Worm (Caenorhabditis elegans) whole organism, L3 larva: Measurements from ENCODE around the gene C54D10.10.

ENCODE experiments used
- ZK546.5 ChIP-seq: sonication (generic microtip); optimal IDR thresholded peaks from 2 replicates; lab custom pipeline; 2017; ENCODE audit warnings: missing biosample characterization, missing genetic modification characterization
- aly-2 ChIP-seq: fragments of 150-350 bp; optimal IDR thresholded peaks from 2 replicates; lab custom pipeline; 2014; ENCODE audit warnings: missing biosample characterization, missing genetic modification characterization
- ama-1 ChIP-seq: fragments of 150-350 bp; optimal IDR thresholded peaks from 2 replicates; lab custom pipeline; 2018
- ceh-28 ChIP-seq: fragments of 150-350 bp; optimal IDR thresholded peaks from 2 replicates; lab custom pipeline; 2014; ENCODE audit warnings: missing biosample characterization, missing genetic modification reagents, missing genetic modification characterization
- ceh-82 ChIP-seq: fragments of 150-350 bp; optimal IDR thresholded peaks from 2 replicates; lab custom pipeline; 2014; ENCODE audit warnings: missing biosample characterization, missing genetic modification characterization
- ceh-9 ChIP-seq: sonication (generic microtip); optimal IDR thresholded peaks from 2 replicates; lab custom pipeline; 2018; ENCODE audit warnings: missing biosample characterization, missing genetic modification characterization
- daf-12 ChIP-seq: fragments of 150-350 bp; optimal IDR thresholded peaks from 2 replicates; lab custom pipeline; 2014; ENCODE audit warnings: missing biosample characterization, missing genetic modification reagents, missing genetic modification characterization
- egl-27 ChIP-seq: sonication (generic microtip); optimal IDR thresholded peaks from 4 replicates; lab custom pipeline; 2017; ENCODE audit warnings: missing biosample characterization, missing genetic modification reagents, missing genetic modification characterization
- egl-5 ChIP-seq: fragments of 150-350 bp; optimal IDR thresholded peaks from 2 replicates; lab custom pipeline; 2017; ENCODE audit warnings: missing biosample characterization, missing genetic modification reagents, missing genetic modification characterization, inconsistent platforms
- elt-1 ChIP-seq: fragments of 150-350 bp; optimal IDR thresholded peaks from 2 replicates; lab custom pipeline; 2014; ENCODE audit warnings: missing biosample characterization, missing genetic modification characterization
- elt-2 ChIP-seq: sonication (generic microtip); optimal IDR thresholded peaks from 2 replicates; lab custom pipeline; 2016; ENCODE audit warnings: missing genetic modification reagents, mild to moderate bottlenecking, missing genetic modification characterization, missing compliant biosample characterization
- elt-3 ChIP-seq, 3 experiments: fragments of 150-350 bp in 1 of 3; sonication (generic microtip) in 2 of 3; optimal IDR thresholded peaks; 2 replicates in 2 of 3; 4 replicates in 1 of 3; lab custom pipeline; 2014 to 2017; ENCODE audit warnings: missing biosample characterization in 3 of 3, missing genetic modification characterization in 3 of 3
- fos-1 ChIP-seq: fragments of 150-350 bp; optimal IDR thresholded peaks from 2 replicates; lab custom pipeline; 2014; ENCODE audit warnings: missing biosample characterization, missing genetic modification characterization
- hmg-11 ChIP-seq: sonication (generic microtip); optimal IDR thresholded peaks from 2 replicates; lab custom pipeline; 2016; ENCODE audit warnings: missing genetic modification characterization, missing compliant biosample characterization
- lin-15B ChIP-seq: fragments of 150-350 bp; optimal IDR thresholded peaks from 2 replicates; lab custom pipeline; 2014; ENCODE audit warnings: missing biosample characterization, missing genetic modification characterization
- lin-39 ChIP-seq: fragments of 150-350 bp; optimal IDR thresholded peaks from 2 replicates; lab custom pipeline; 2018; ENCODE audit warnings: missing biosample characterization, missing genetic modification reagents, missing genetic modification characterization
- lsy-12 ChIP-seq: sonication (generic microtip); optimal IDR thresholded peaks from 2 replicates; lab custom pipeline; 2016; ENCODE audit warnings: mild to moderate bottlenecking, missing genetic modification characterization, missing compliant biosample characterization
- mml-1 ChIP-seq: fragments of 150-350 bp; sonication (generic microtip); optimal IDR thresholded peaks from 3 replicates; lab custom pipeline; 2014; ENCODE audit warnings: missing biosample characterization, missing genetic modification characterization
- nfya-1 ChIP-seq: sonication (generic microtip); optimal IDR thresholded peaks from 2 replicates; lab custom pipeline; 2017; ENCODE audit warnings: missing genetic modification characterization, mild to moderate bottlenecking, missing compliant biosample characterization, antibody characterized with exemption, moderate library complexity; ENCODE audit not compliant: insufficient read depth
- nhr-11 ChIP-seq: fragments of 150-350 bp; optimal IDR thresholded peaks from 2 replicates; lab custom pipeline; 2014; ENCODE audit warnings: missing biosample characterization, missing genetic modification characterization
- nhr-12 ChIP-seq: fragments of 150-350 bp; optimal IDR thresholded peaks from 2 replicates; lab custom pipeline; 2014; ENCODE audit warnings: missing biosample characterization, missing genetic modification characterization
- nhr-237 ChIP-seq: fragments of 150-350 bp; optimal IDR thresholded peaks from 2 replicates; lab custom pipeline; 2014; ENCODE audit warnings: missing biosample characterization, missing genetic modification characterization
- nhr-28 ChIP-seq: fragments of 150-350 bp; optimal IDR thresholded peaks from 2 replicates; lab custom pipeline; 2014; ENCODE audit warnings: missing biosample characterization, missing genetic modification characterization
- nhr-43 ChIP-seq: sonication (generic microtip); optimal IDR thresholded peaks from 2 replicates; lab custom pipeline; 2016; ENCODE audit warnings: mild to moderate bottlenecking, missing genetic modification characterization, missing compliant biosample characterization; ENCODE audit not compliant: poor library complexity, severe bottlenecking
- nhr-76 ChIP-seq: fragments of 150-350 bp; sonication (generic microtip); optimal IDR thresholded peaks from 5 replicates; lab custom pipeline; 2014; ENCODE audit warnings: missing biosample characterization, missing genetic modification characterization
- nhr-77 ChIP-seq: fragments of 150-350 bp; optimal IDR thresholded peaks from 2 replicates; lab custom pipeline; 2014; ENCODE audit warnings: missing biosample characterization, missing genetic modification characterization
- pha-4 ChIP-seq: fragments of 150-350 bp; optimal IDR thresholded peaks from 2 replicates; lab custom pipeline; 2014; ENCODE audit warnings: missing biosample characterization, missing genetic modification reagents, missing genetic modification characterization
- sea-2 ChIP-seq: fragments of 150-350 bp; sonication (generic microtip); optimal IDR thresholded peaks from 4 replicates; lab custom pipeline; 2014; ENCODE audit warnings: missing biosample characterization, missing genetic modification reagents, missing genetic modification characterization
- skn-1 ChIP-seq: fragments of 150-350 bp; optimal IDR thresholded peaks from 2 replicates; lab custom pipeline; 2014; ENCODE audit warnings: missing biosample characterization, missing genetic modification characterization
- snpc-4 ChIP-seq: fragments of 150-350 bp; optimal IDR thresholded peaks from 2 replicates; lab custom pipeline; 2014; ENCODE audit warnings: missing biosample characterization, missing genetic modification characterization
- tbx-2 ChIP-seq: sonication (generic microtip); optimal IDR thresholded peaks from 2 replicates; lab custom pipeline; 2016; ENCODE audit warnings: mild to moderate bottlenecking, missing genetic modification characterization, missing compliant biosample characterization
- unc-39 ChIP-seq: sonication (generic microtip); optimal IDR thresholded peaks from 4 replicates; lab custom pipeline; 2017; ENCODE audit warnings: missing biosample characterization, missing genetic modification characterization
- unc-62 ChIP-seq: fragments of 150-350 bp; sonication (generic microtip); optimal IDR thresholded peaks from 4 replicates; lab custom pipeline; 2014; ENCODE audit warnings: missing biosample characterization, missing genetic modification reagents, missing genetic modification characterization
- ztf-11 ChIP-seq: fragments of 150-350 bp; optimal IDR thresholded peaks from 2 replicates; lab custom pipeline; 2014; ENCODE audit warnings: missing biosample characterization, missing genetic modification characterization
- ztf-4 ChIP-seq: fragments of 150-350 bp; optimal IDR thresholded peaks from 2 replicates; lab custom pipeline; 2014; ENCODE audit warnings: missing biosample characterization, missing genetic modification characterization

Gene C54D10.10

ce11 chrV:12491070-12491643, 41.4 kb upstream of the C54D10.10 start (continued):
- peak; percentile 32 for TF ChIP-seq pha-4 (tag; lab: Kevin White, UChicago)
- no peak for TF ChIP-seq nhr-28
- peak; percentile 74 for TF ChIP-seq nfya-1 (tag; lab: Kevin White, UChicago)
- TF ChIP-seq ceh-9 (tag; lab: Kevin White, UChicago) = no peak
- TF ChIP-seq aly-2 (tag; lab: Kevin White, UChicago) = no peak
- TF ChIP-seq elt-3 (tag; optimal IDR thresholded peaks at IDR 0.05; lab: Kevin White, UChicago) = no peak
- TF ChIP-seq ceh-82 = no peak
- TF ChIP-seq unc-62 (GFP tag; lab: Kevin White, UChicago) = peak; percentile 50
- TF ChIP-seq egl-27 = peak; percentile 0
- TF ChIP-seq unc-39 (tag; lab: Kevin White, UChicago) = no peak
- no peak for TF ChIP-seq elt-1 (tag; lab: Kevin White, UChicago)
- TF ChIP-seq skn-1 = peak; percentile 25
- TF ChIP-seq, all 47 proteins: peak for 22

- TF ChIP-seq egl-5 (tag; lab: Kevin White, UChicago) = peak; percentile 79
- TF ChIP-seq ztf-11 (tag; lab: Kevin White, UChicago) = no peak
- peak; percentile 48 for TF ChIP-seq snpc-4 (tag; lab: Kevin White, UChicago)
- peak; percentile 43 for TF ChIP-seq pha-4 (tag; lab: Kevin White, UChicago)
- TF ChIP-seq nhr-237 (tag; lab: Kevin White, UChicago) = no peak
- no peak for TF ChIP-seq mml-1 (tag; lab: Kevin White, UChicago)
- TF ChIP-seq nhr-76 = no peak
- no peak for TF ChIP-seq elt-2 (tag; lab: Kevin White, UChicago)
- no peak for TF ChIP-seq ZK546.5 (tag; lab: Kevin White, UChicago)
- TF ChIP-seq lin-39 (tag; lab: Kevin White, UChicago) = no peak
- TF ChIP-seq, all 47 proteins: peak for 3
Measured at ce11 chrV:12488002-12488401, 38.2 kb upstream of the C54D10.10 start.

- TF ChIP-seq pha-4 (tag; lab: Kevin White, UChicago) (peak; percentile 75), nhr-11 (tag; lab: Kevin White, UChicago) (no peak)
Measured at ce11 chrV:12486934-12487333, 37.1 kb upstream of the C54D10.10 start, which contains the start of gene inx-11. Gene inx-11 (plus strand): TSS chrV:12487234.

ce11 chrV:12484585-12484984, 34.8 kb upstream of the C54D10.10 start, which contains the start of gene srt-39:
Gene srt-39 (plus strand): TSS chrV:12484885.
- TF ChIP-seq nhr-28 (no peak), sea-2 (GFP tag; lab: Kevin White, UChicago) (no peak), lsy-12 (tag; lab: Kevin White, UChicago) (no peak), ceh-28 (tag; lab: Kevin White, UChicago) (no peak), ztf-4 (tag; lab: Kevin White, UChicago) (no peak), egl-27 (no peak), egl-5 (tag; lab: Kevin White, UChicago) (no peak), lin-39 (tag; lab: Kevin White, UChicago) (no peak), lin-15B (no peak), fos-1 (tag; lab: Kevin White, UChicago) (no peak), daf-12 (tag; lab: Kevin White, UChicago) (no peak), aly-2 (tag; lab: Kevin White, UChicago) (no peak), snpc-4 (tag; lab: Kevin White, UChicago) (no peak), nhr-77 (no peak), pha-4 (tag; lab: Kevin White, UChicago) (no peak), nhr-11 (tag; lab: Kevin White, UChicago) (no peak), tbx-2 (no peak), nhr-43 (tag; lab: Kevin White, UChicago) (no peak), elt-2 (tag; lab: Kevin White, UChicago) (no peak)

ce11 chrV:12478990-12479389, 29.2 kb upstream of the C54D10.10 start:
- TF ChIP-seq ztf-4 (tag; lab: Kevin White, UChicago) = no peak
- no peak for TF ChIP-seq daf-12 (tag; lab: Kevin White, UChicago)
- no peak for TF ChIP-seq nhr-12 (tag; lab: Kevin White, UChicago)
- no peak for TF ChIP-seq ama-1 (lab: Kevin White, UChicago)
- no peak for TF ChIP-seq elt-3 (tag; optimal IDR thresholded peaks at IDR 0.05; lab: Kevin White, UChicago)
- no peak for TF ChIP-seq tbx-2
- no peak for TF ChIP-seq hmg-11
- peak; percentile 18 for TF ChIP-seq egl-5 (tag; lab: Kevin White, UChicago)
- TF ChIP-seq nfya-1 (tag; lab: Kevin White, UChicago) = peak; percentile 23
